Worm (Caenorhabditis elegans): ENCODE results near the gene B0304.4.

Gene B0304.4

ce11 chrII:4562503-4563000 lies 39.5 kb upstream of the B0304.4 start, which contains the start of gene dao-2:
Gene dao-2 (plus strand): TSS chrII:4562950.
- no peak for TF ChIP-seq efl-1 (optimal IDR thresholded peaks at IDR 0.05)
- peak in 1 of 2 experiments; percentile 59 for TF ChIP-seq efl-1 (GFP tag; optimal IDR thresholded peaks at IDR 0.05 in 1 of 2)
- peak; percentile 68 for TF ChIP-seq blmp-1 (tag; optimal IDR thresholded peaks at IDR 0.05)
- TF ChIP-seq nhr-77 (tag; optimal IDR thresholded peaks at IDR 0.05): no peak
- TF ChIP-seq elt-3 (tag; optimal IDR thresholded peaks at IDR 0.05): peak in 2 of 6 experiments; percentile 50 to 60
- TF ChIP-seq mef-2 (tag; optimal IDR thresholded peaks at IDR 0.05): no peak
- TF ChIP-seq lin-39 (tag; optimal IDR thresholded peaks at IDR 0.05): no peak

- TF ChIP-seq lin-39 (tag; optimal IDR thresholded peaks at IDR 0.05): no peak
- peak; percentile 10 for TF ChIP-seq rnt-1 (tag; optimal IDR thresholded peaks at IDR 0.05)
- TF ChIP-seq nhr-20 (tag; optimal IDR thresholded peaks at IDR 0.05): peak; percentile 19
- no peak for TF ChIP-seq C16A3.4 (tag; optimal IDR thresholded peaks at IDR 0.05)
- TF ChIP-seq alr-1 (tag; optimal IDR thresholded peaks at IDR 0.05; ENCODE audit: borderline replicate concordance): no peak
- no peak for TF ChIP-seq nhr-47 (tag; optimal IDR thresholded peaks at IDR 0.05)
- TF ChIP-seq lsy-2 (tag; optimal IDR thresholded peaks at IDR 0.05): no peak
- no peak for TF ChIP-seq vab-15 (tag; optimal IDR thresholded peaks at IDR 0.05)
- TF ChIP-seq snu-23 (GFP tag; optimal IDR thresholded peaks at IDR 0.05): peak; percentile 4
- TF ChIP-seq hlh-4 (tag; optimal IDR thresholded peaks at IDR 0.05): no peak
- TF ChIP-seq snpc-4 (tag; optimal IDR thresholded peaks at IDR 0.05): no peak
- no peak for TF ChIP-seq nhr-90 (tag; optimal IDR thresholded peaks at IDR 0.05; ENCODE audit: poor library complexity)
- TF ChIP-seq mdl-1 (tag; optimal IDR thresholded peaks at IDR 0.05): no peak
- TF ChIP-seq ceh-88 (GFP tag; IDR thresholded peaks at IDR 0.05): no peak
- TF ChIP-seq lir-3 (tag; optimal IDR thresholded peaks at IDR 0.05; ENCODE audit: poor library complexity): no peak
- TF ChIP-seq unc-62 (GFP tag; optimal IDR thresholded peaks at IDR 0.05): no peak
- TF ChIP-seq aly-2 (tag; optimal IDR thresholded peaks at IDR 0.05): no peak
- no peak for TF ChIP-seq nhr-76 (tag; optimal IDR thresholded peaks at IDR 0.05)
- peak; percentile 26 for TF ChIP-seq lin-14 (GFP tag; optimal IDR thresholded peaks at IDR 0.05)
- no peak for TF ChIP-seq fos-1 (tag; optimal IDR thresholded peaks at IDR 0.05)
- TF ChIP-seq nhr-77 (tag; optimal IDR thresholded peaks at IDR 0.05): no peak
- peak; percentile 35 for TF ChIP-seq blmp-1 (tag; optimal IDR thresholded peaks at IDR 0.05)
- TF ChIP-seq xbp-1 (tag; optimal IDR thresholded peaks at IDR 0.05): no peak
- no peak for TF ChIP-seq ama-1 (optimal IDR thresholded peaks at IDR 0.05)
- no peak for TF ChIP-seq unc-86 (tag; optimal IDR thresholded peaks at IDR 0.05)
- TF ChIP-seq sox-4 (tag; optimal IDR thresholded peaks at IDR 0.05): no peak
- TF ChIP-seq nhr-85 (tag): peak; percentile 83
- no peak for TF ChIP-seq ceh-90 (tag; optimal IDR thresholded peaks at IDR 0.05)
- no peak for TF ChIP-seq mep-1 (tag; optimal IDR thresholded peaks at IDR 0.05)
- TF ChIP-seq pag-3 (tag; optimal IDR thresholded peaks at IDR 0.05; ENCODE audit: borderline replicate concordance, insufficient read depth): no peak
- TF ChIP-seq dpl-1 (GFP tag; optimal IDR thresholded peaks at IDR 0.05): no peak
- TF ChIP-seq efl-1 (optimal IDR thresholded peaks at IDR 0.05): no peak
- TF ChIP-seq efl-1 (GFP tag; optimal IDR thresholded peaks at IDR 0.05 in 1 of 2): no peak
- TF ChIP-seq ceh-82 (tag; optimal IDR thresholded peaks at IDR 0.05): no peak
- no peak for TF ChIP-seq egl-27 (tag; optimal IDR thresholded peaks at IDR 0.05)
- no peak for TF ChIP-seq nhr-71 (tag; optimal IDR thresholded peaks at IDR 0.05)
- TF ChIP-seq C04F5.9 (tag; optimal IDR thresholded peaks at IDR 0.05): no peak
These were observed 37.0 kb upstream of the B0304.4 start, which contains the start of gene M03A1.8 for ce11 chrII:4560068-4560467. Gene M03A1.8 (plus strand): TSS chrII:4560336.

ce11 chrII:4557487-4557886 lies 34.5 kb upstream of the B0304.4 start, which contains the start of gene M03A1.3:
Gene M03A1.3 (plus strand): TSS chrII:4557787.
- TF ChIP-seq sox-4 (tag; optimal IDR thresholded peaks at IDR 0.05): no peak
- no peak for TF ChIP-seq nhr-76 (tag; optimal IDR thresholded peaks at IDR 0.05)

All from whole organism, L1 larva.